Worm (Caenorhabditis elegans): ENCODE results near the gene lrch-1.

DNA sequence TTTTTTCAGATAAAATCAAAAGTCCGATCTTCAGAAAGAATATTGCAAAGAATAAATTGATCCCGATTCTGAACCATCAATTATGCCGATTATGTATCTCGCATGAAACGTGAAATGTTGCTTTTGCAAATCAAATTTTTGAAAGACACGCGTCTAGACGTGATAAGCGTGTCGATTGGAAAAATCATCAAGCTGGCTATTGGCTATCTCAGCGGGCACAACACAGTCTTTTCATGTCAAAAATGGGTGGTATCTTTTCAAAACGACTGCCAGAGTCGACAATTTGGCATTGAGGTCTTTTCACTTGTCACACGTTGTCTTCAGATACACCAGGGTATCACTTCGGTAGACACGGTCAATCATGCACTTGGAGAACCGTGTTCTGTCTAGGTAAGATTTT lies 19.8 kb downstream of the lrch-1 start, which contains the start of gene daf-9:
- no peak for TF ChIP-seq W03F9.2 (tag; optimal IDR thresholded peaks at IDR 0.05)
- TF ChIP-seq dao-5 (tag; optimal IDR thresholded peaks at IDR 0.05): no peak
- no peak for TF ChIP-seq him-1 (tag; optimal IDR thresholded peaks at IDR 0.05)
